Fruit fly (Drosophila melanogaster) whole organism, embryonic: Measurements from ENCODE around the gene CG12691.

Experiments
- ATbp ChIP-seq: fragments of 200-800 bp; sonication (Bioruptor generic); optimal IDR thresholded peaks from 2 replicates; lab custom pipeline; 2017; ENCODE audit warnings: missing biosample characterization, mild to moderate bottlenecking, missing genetic modification characterization, missing genetic modification reagents
- Abd-B ChIP-seq: fragments of 200-800 bp; sonication (Bioruptor generic); optimal IDR thresholded peaks from 2 replicates; lab custom pipeline; 2018; ENCODE audit warnings: missing biosample characterization, mild to moderate bottlenecking, missing genetic modification characterization, moderate library complexity
- B-H2 ChIP-seq: fragments of 200-800 bp; sonication (Bioruptor generic); optimal IDR thresholded peaks from 2 replicates; lab custom pipeline; 2018; ENCODE audit warnings: missing biosample characterization, mild to moderate bottlenecking, missing genetic modification characterization
- Blimp-1 ChIP-seq: fragments of 200-800 bp; sonication (Bioruptor generic); optimal IDR thresholded peaks from 3 replicates; lab custom pipeline; 2018; ENCODE audit warnings: missing biosample characterization, missing genetic modification characterization, mild to moderate bottlenecking, moderate library complexity, missing genetic modification reagents
- CG1024 ChIP-seq: fragments of 200-800 bp; sonication (Bioruptor generic); IDR thresholded peaks from 2 replicates; pipeline ENCODE4 v1.3.6; 2022; ENCODE audit warnings: missing biosample characterization, missing genetic modification characterization
- CG11398 ChIP-seq: fragments of 200-800 bp; sonication (Bioruptor generic); optimal IDR thresholded peaks from 2 replicates; lab custom pipeline; 2016; ENCODE audit warnings: missing biosample characterization, missing genetic modification characterization
- CG1233 ChIP-seq: fragments of 200-800 bp; sonication (Bioruptor generic); optimal IDR thresholded peaks from 4 replicates; lab custom pipeline; 2018; ENCODE audit warnings: missing biosample characterization, mild to moderate bottlenecking, missing genetic modification characterization
- CG12744 ChIP-seq: fragments of 200-800 bp; sonication (Bioruptor generic); optimal IDR thresholded peaks from 2 replicates; lab custom pipeline; 2016; ENCODE audit warnings: missing biosample characterization, missing genetic modification characterization
- CG13123 ChIP-seq: fragments of 200-800 bp; sonication (Bioruptor generic); optimal IDR thresholded peaks from 2 replicates; lab custom pipeline; 2016; ENCODE audit warnings: missing biosample characterization, missing genetic modification characterization
- CG14710 ChIP-seq: fragments of 200-800 bp; sonication (Bioruptor generic); optimal IDR thresholded peaks from 3 replicates; lab custom pipeline; 2019; ENCODE audit warnings: missing biosample characterization, mild to moderate bottlenecking, missing genetic modification characterization, moderate library complexity
- CG15073 ChIP-seq: fragments of 200-800 bp; sonication (Bioruptor generic); optimal IDR thresholded peaks from 2 replicates; lab custom pipeline; 2016; ENCODE audit warnings: missing biosample characterization, missing genetic modification characterization
- CG15514 ChIP-seq: fragments of 200-800 bp; sonication (Bioruptor generic); optimal IDR thresholded peaks from 3 replicates; lab custom pipeline; 2017; ENCODE audit warnings: missing biosample characterization, missing genetic modification characterization, mild to moderate bottlenecking, moderate library complexity, missing genetic modification reagents
- CG2678 ChIP-seq: fragments of 200-800 bp; sonication (Bioruptor generic); optimal IDR thresholded peaks from 3 replicates; lab custom pipeline; 2019; ENCODE audit warnings: missing biosample characterization, mild to moderate bottlenecking, missing genetic modification characterization, moderate library complexity
- CG3281 ChIP-seq: fragments of 200-800 bp; sonication (Bioruptor generic); optimal IDR thresholded peaks from 3 replicates; lab custom pipeline; 2017; ENCODE audit warnings: missing biosample characterization, mild to moderate bottlenecking, missing genetic modification characterization
- CG34376 ChIP-seq: fragments of 200-800 bp; sonication (Bioruptor generic); optimal IDR thresholded peaks from 2 replicates; lab custom pipeline; 2018; ENCODE audit warnings: missing biosample characterization, mild to moderate bottlenecking, missing genetic modification characterization
- CG4328 ChIP-seq: fragments of 200-800 bp; sonication (Bioruptor generic); optimal IDR thresholded peaks from 3 replicates; lab custom pipeline; 2017; ENCODE audit warnings: missing biosample characterization, missing genetic modification reagents, missing genetic modification characterization
- CG5953 ChIP-seq: fragments of 200-800 bp; sonication (Bioruptor generic); IDR thresholded peaks from 2 replicates; pipeline ENCODE4 v1.3.6; 2022; ENCODE audit warnings: missing biosample characterization, missing genetic modification characterization
- CG8388 ChIP-seq: fragments of 200-800 bp; sonication (Bioruptor generic); optimal IDR thresholded peaks from 2 replicates; lab custom pipeline; 2019; ENCODE audit warnings: missing biosample characterization, mild to moderate bottlenecking, missing genetic modification characterization, moderate library complexity
- CrebB ChIP-seq: fragments of 200-800 bp; sonication (Bioruptor generic); optimal IDR thresholded peaks from 3 replicates; lab custom pipeline; 2018; ENCODE audit warnings: missing biosample characterization, mild to moderate bottlenecking, missing genetic modification characterization
- Dfd ChIP-seq, 2 experiments: fragments of >200 bp; optimal IDR thresholded peaks; 2 replicates each; lab custom pipeline; 2017; ENCODE audit warnings: missing biosample characterization in 2 of 2, missing genetic modification characterization in 2 of 2
- MBD-R2 ChIP-seq: fragments of 200-800 bp; sonication (Bioruptor generic); IDR thresholded peaks from 2 replicates; pipeline ENCODE4 v1.3.6; 2022; ENCODE audit warnings: missing biosample characterization, missing genetic modification characterization
- Med ChIP-seq: fragments of 200-800 bp; sonication (Bioruptor generic); peaks from one replicate; lab custom pipeline; 2016; ENCODE audit warnings: missing biosample characterization, missing genetic modification characterization, mild to moderate bottlenecking, inconsistent platforms, moderate library complexity
- NFAT ChIP-seq: fragments of 200-800 bp; sonication (Bioruptor generic); IDR thresholded peaks from 2 replicates; pipeline ENCODE4 v1.3.6; 2022; ENCODE audit warnings: missing biosample characterization, missing genetic modification characterization
- Opbp ChIP-seq: fragments of 200-800 bp; sonication (Bioruptor generic); IDR thresholded peaks from 3 replicates; pipeline ENCODE4 v1.3.6; 2022; ENCODE audit warnings: missing biosample characterization, missing genetic modification characterization; ENCODE audit not compliant: partially characterized antibody
- Tbp ChIP-seq: fragments of >200 bp; optimal IDR thresholded peaks from 2 replicates; lab custom pipeline; 2018; ENCODE audit warnings: missing biosample characterization, missing genetic modification characterization
- ara ChIP-seq: fragments of 200-800 bp; sonication (Bioruptor generic); IDR thresholded peaks from 2 replicates; pipeline ENCODE4 v1.3.6; 2022; ENCODE audit warnings: missing biosample characterization, missing genetic modification characterization
- bcd ChIP-seq: fragments of 200-800 bp; sonication (Bioruptor generic); optimal IDR thresholded peaks from 2 replicates; lab custom pipeline; 2017; ENCODE audit warnings: missing biosample characterization, mild to moderate bottlenecking, missing genetic modification characterization
- caup ChIP-seq: fragments of 200-800 bp; sonication (Bioruptor generic); optimal IDR thresholded peaks from 3 replicates; lab custom pipeline; 2017; ENCODE audit warnings: missing biosample characterization, mild to moderate bottlenecking, missing genetic modification characterization, moderate library complexity; ENCODE audit not compliant: severe bottlenecking
- chn ChIP-seq: fragments of 200-800 bp; sonication (Bioruptor generic); optimal IDR thresholded peaks from 2 replicates; lab custom pipeline; 2016; ENCODE audit warnings: missing biosample characterization, missing genetic modification characterization
- dmrt11E ChIP-seq: fragments of 200-800 bp; sonication (Bioruptor generic); optimal IDR thresholded peaks from 3 replicates; lab custom pipeline; 2018; ENCODE audit warnings: missing biosample characterization, mild to moderate bottlenecking, missing genetic modification characterization, moderate library complexity
- eyg ChIP-seq: fragments of 200-800 bp; sonication (Bioruptor generic); optimal IDR thresholded peaks from 3 replicates; lab custom pipeline; 2016; ENCODE audit warnings: missing biosample characterization, missing genetic modification characterization
- fd64A ChIP-seq: fragments of 200-800 bp; sonication (Bioruptor generic); optimal IDR thresholded peaks from 3 replicates; lab custom pipeline; 2018; ENCODE audit warnings: missing biosample characterization, mild to moderate bottlenecking, missing genetic modification characterization
- grau ChIP-seq: fragments of 200-800 bp; optimal IDR thresholded peaks from 3 replicates; lab custom pipeline; 2019; ENCODE audit warnings: missing biosample characterization, mild to moderate bottlenecking, missing genetic modification characterization, moderate library complexity
- lab ChIP-seq: fragments of 200-800 bp; sonication (Bioruptor generic); optimal IDR thresholded peaks from 3 replicates; lab custom pipeline; 2017; ENCODE audit warnings: missing biosample characterization, missing genetic modification characterization, mild to moderate bottlenecking, moderate library complexity, missing genetic modification reagents
- lola ChIP-seq, 3 experiments: fragments of >200 bp in 2 of 3; fragments of 200-800 bp in 1 of 3; sonication (Bioruptor generic) in 1 of 3; optimal IDR thresholded peaks; 2 replicates each; lab custom pipeline; 2017 to 2019; ENCODE audit warnings: missing biosample characterization in 3 of 3, missing genetic modification characterization in 3 of 3, mild to moderate bottlenecking in 1 of 3, moderate library complexity in 1 of 3
- luna ChIP-seq: fragments of 200-800 bp; sonication (Bioruptor generic); optimal IDR thresholded peaks from 2 replicates; lab custom pipeline; 2016; ENCODE audit warnings: missing biosample characterization, missing genetic modification characterization
- pan ChIP-seq, 4 experiments: fragments of >200 bp in 3 of 4; fragments of 200-800 bp in 1 of 4; sonication (Bioruptor generic) in 1 of 4; optimal IDR thresholded peaks in 3 of 4; IDR thresholded peaks in 1 of 4; 2 replicates each; pipeline versions ENCODE4 v1.3.6 to Lab custom; 2017 to 2022; ENCODE audit warnings: missing biosample characterization in 2 of 4, missing genetic modification characterization in 2 of 4, mixed read lengths in 1 of 4
- peb ChIP-seq: fragments of 200-800 bp; sonication (Bioruptor generic); IDR thresholded peaks from 2 replicates; pipeline ENCODE4 v1.3.6; 2022; ENCODE audit warnings: missing biosample characterization, missing genetic modification characterization
- pzg ChIP-seq: fragments of 200-800 bp; sonication (Bioruptor generic); optimal IDR thresholded peaks from 3 replicates; lab custom pipeline; 2018; ENCODE audit warnings: missing biosample characterization, mild to moderate bottlenecking, missing genetic modification characterization, moderate library complexity
- sens ChIP-seq: fragments of 200-800 bp; sonication (Bioruptor generic); peaks from one replicate; lab custom pipeline; 2016; ENCODE audit warnings: missing biosample characterization, missing genetic modification characterization
- sna ChIP-seq: fragments of 200-800 bp; sonication (Bioruptor generic); IDR thresholded peaks from 2 replicates; pipeline ENCODE4 v1.3.6; 2022; ENCODE audit warnings: missing biosample characterization, missing genetic modification characterization; ENCODE audit not compliant: partially characterized antibody
- tgo ChIP-seq: fragments of 200-800 bp; sonication (Bioruptor generic); IDR thresholded peaks from 3 replicates; pipeline ENCODE4 v1.3.6; 2022; ENCODE audit warnings: missing biosample characterization, missing genetic modification characterization
- tup ChIP-seq: fragments of 200-800 bp; sonication (Bioruptor generic); optimal IDR thresholded peaks from 2 replicates; lab custom pipeline; 2016; ENCODE audit warnings: missing biosample characterization, mild to moderate bottlenecking, missing genetic modification characterization, moderate library complexity
- unc-4 ChIP-seq: fragments of 200-800 bp; sonication (Bioruptor generic); IDR thresholded peaks from 2 replicates; pipeline ENCODE4 v1.3.6; 2022; ENCODE audit warnings: missing biosample characterization, missing genetic modification characterization; ENCODE audit not compliant: partially characterized antibody
- wor ChIP-seq: fragments of 200-800 bp; sonication (Bioruptor generic); IDR thresholded peaks from 2 replicates; pipeline ENCODE4 v1.3.6; 2022; ENCODE audit warnings: missing biosample characterization, missing genetic modification characterization
- zfh1 ChIP-seq: fragments of 200-800 bp; sonication (Bioruptor generic); IDR thresholded peaks from 3 replicates; pipeline ENCODE4 v1.3.6; 2022; ENCODE audit warnings: missing biosample characterization, missing genetic modification characterization

The CG12691 gene

dm6 chrX:4305980-4306379, 40.1 kb downstream of the CG12691 start:
- TF ChIP-seq zfh1 (0 out of 3 replicates have a peak, but pooled peaks have one; percentile 17), Blimp-1 (GFP tag; lab: Kevin White, UChicago) (no peak), sens (GFP tag; lab: Kevin White, UChicago) (peak; percentile 27), CG12744 (GFP tag; lab: Kevin White, UChicago) (no peak), CG13123 (GFP tag; lab: Kevin White, UChicago) (no peak), unc-4 (GFP tag; lab: Robert Waterston, UW) (no peak), peb (GFP tag; lab: Robert Waterston, UW) (no peak), bcd (GFP tag; lab: Kevin White, UChicago) (no peak), CG5953 (GFP tag; lab: Robert Waterston, UW) (no peak), MBD-R2 (GFP tag; lab: Robert Waterston, UW) (no peak), pan (optimal IDR thresholded peaks at IDR 0.05; lab: Kevin White, UChicago) (no peak), pan (GFP tag; optimal IDR thresholded peaks at IDR 0.05 in 1 of 2, IDR thresholded peaks at IDR 0.05 in 1 of 2) (no peak), Opbp (GFP tag; lab: Robert Waterston, UW) (no peak), CG11398 (GFP tag; lab: Kevin White, UChicago) (no peak), wor (GFP tag; lab: Robert Waterston, UW) (no peak), pzg (GFP tag; lab: Kevin White, UChicago) (no peak), lola (GFP tag; optimal IDR thresholded peaks at IDR 0.05; lab: Kevin White, UChicago) (no peak), ara (GFP tag; lab: Robert Waterston, UW) (no peak), CG1233 (GFP tag; lab: Kevin White, UChicago) (no peak), B-H2 (GFP tag; lab: Kevin White, UChicago) (no peak), chn (no peak), CG14710 (no peak), tgo (GFP tag; lab: Robert Waterston, UW) (no peak), Abd-B (GFP tag; lab: Kevin White, UChicago) (no peak), caup (no peak), grau (no peak), lab (GFP tag; lab: Kevin White, UChicago) (peak; percentile 25), Dfd (GFP tag; optimal IDR thresholded peaks at IDR 0.05; lab: Kevin White, UChicago) (no peak), CG3281 (GFP tag; lab: Kevin White, UChicago) (no peak), Tbp (GFP tag; lab: Kevin White, UChicago) (no peak), tup (no peak), dmrt11E (tag; lab: Kevin White, UChicago) (no peak), NFAT (GFP tag; lab: Robert Waterston, UW) (no peak), CG2678 (no peak), CG1024 (peak; percentile 50; the same call in 1 of the 2 replicates), CG4328 (GFP tag; lab: Kevin White, UChicago) (no peak), Med (GFP tag; lab: Kevin White, UChicago) (peak; percentile 76), CG15514 (GFP tag; lab: Kevin White, UChicago) (no peak), fd64A (GFP tag; lab: Kevin White, UChicago) (no peak), CG15073 (GFP tag; lab: Kevin White, UChicago) (no peak), luna (GFP tag; lab: Kevin White, UChicago) (no peak), eyg (no peak), CG34376 (GFP tag; lab: Kevin White, UChicago) (no peak), CG8388 (GFP tag; lab: Kevin White, UChicago) (no peak), sna (GFP tag; lab: Robert Waterston, UW) (no peak), ATbp (GFP tag; lab: Kevin White, UChicago) (peak; percentile 41), CrebB (tag; lab: Kevin White, UChicago) (no peak)
